Fruit fly (Drosophila melanogaster) whole organism, prepupa: Measurements from ENCODE around the gene CG9254.

Source experiments
- Blimp-1 ChIP-seq: fragments of 200-800 bp; sonication (Bioruptor generic); optimal IDR thresholded peaks from 3 replicates; lab custom pipeline; 2017; ENCODE audit warnings: missing biosample characterization, missing genetic modification characterization, mild to moderate bottlenecking, moderate library complexity, missing genetic modification reagents
- CG10631 ChIP-seq: fragments of 200-800 bp; sonication (Bioruptor generic); optimal IDR thresholded peaks from 2 replicates; lab custom pipeline; 2016; ENCODE audit warnings: missing biosample characterization, missing genetic modification characterization
- CG11762 ChIP-seq: fragments of 200-800 bp; sonication (Bioruptor generic); optimal IDR thresholded peaks from 3 replicates; lab custom pipeline; 2016; ENCODE audit warnings: missing biosample characterization, missing genetic modification characterization; ENCODE audit not compliant: insufficient read depth
- CG11902 ChIP-seq: fragments of 200-800 bp; sonication (Bioruptor generic); optimal IDR thresholded peaks from 3 replicates; lab custom pipeline; 2016; ENCODE audit warnings: missing biosample characterization, missing genetic modification characterization
- CG15336 ChIP-seq: fragments of 200-800 bp; sonication (Bioruptor generic); IDR thresholded peaks from 2 replicates; pipeline ENCODE4 v1.3.6; 2022; ENCODE audit warnings: missing biosample characterization, missing genetic modification characterization
- CG1621 ChIP-seq: fragments of 200-800 bp; sonication (Bioruptor generic); optimal IDR thresholded peaks from 3 replicates; lab custom pipeline; 2018; ENCODE audit warnings: missing biosample characterization, mild to moderate bottlenecking, missing genetic modification characterization
- CG16779 ChIP-seq: fragments of 200-800 bp; sonication (Bioruptor generic); optimal IDR thresholded peaks from 3 replicates; lab custom pipeline; 2017; ENCODE audit warnings: missing biosample characterization, mild to moderate bottlenecking, missing genetic modification characterization
- CG3032 ChIP-seq: fragments of 200-800 bp; optimal IDR thresholded peaks from 2 replicates; lab custom pipeline; 2019; ENCODE audit warnings: missing biosample characterization, mild to moderate bottlenecking, missing genetic modification characterization, moderate library complexity
- CG31627 ChIP-seq: fragments of 200-800 bp; sonication (Bioruptor generic); optimal IDR thresholded peaks from 3 replicates; lab custom pipeline; 2016; ENCODE audit warnings: missing biosample characterization, missing genetic modification characterization
- CG32006 ChIP-seq: fragments of 200-800 bp; sonication (Bioruptor generic); optimal IDR thresholded peaks from 3 replicates; lab custom pipeline; 2017; ENCODE audit warnings: missing biosample characterization, mild to moderate bottlenecking, missing genetic modification characterization
- CG34406 ChIP-seq: fragments of 200-800 bp; sonication (Bioruptor generic); optimal IDR thresholded peaks from 3 replicates; lab custom pipeline; 2016; ENCODE audit warnings: missing biosample characterization, missing genetic modification characterization
- CG3919 ChIP-seq: fragments of 200-800 bp; sonication (Bioruptor generic); optimal IDR thresholded peaks from 3 replicates; lab custom pipeline; 2016; ENCODE audit warnings: missing biosample characterization, missing genetic modification characterization
- CG4318 ChIP-seq: fragments of 200-800 bp; sonication (Bioruptor generic); optimal IDR thresholded peaks from 3 replicates; lab custom pipeline; 2017; ENCODE audit warnings: missing biosample characterization, mild to moderate bottlenecking, missing genetic modification characterization
- CG6163 ChIP-seq: fragments of 200-800 bp; sonication (Bioruptor generic); IDR thresholded peaks from 3 replicates; pipeline ENCODE4 v1.3.6; 2022; ENCODE audit warnings: missing biosample characterization, missing genetic modification characterization
- CG6276 ChIP-seq: fragments of 200-800 bp; sonication (Bioruptor generic); optimal IDR thresholded peaks from 2 replicates; lab custom pipeline; 2017; ENCODE audit warnings: missing biosample characterization, mild to moderate bottlenecking, missing genetic modification characterization
- CG6854 ChIP-seq: fragments of 200-800 bp; sonication (Bioruptor generic); optimal IDR thresholded peaks from 2 replicates; lab custom pipeline; 2017; ENCODE audit warnings: missing biosample characterization, mild to moderate bottlenecking, missing genetic modification characterization
- CG7368 ChIP-seq: fragments of 200-800 bp; sonication (Bioruptor generic); optimal IDR thresholded peaks from 3 replicates; lab custom pipeline; 2016; ENCODE audit warnings: missing biosample characterization, missing genetic modification characterization
- CG8319 ChIP-seq: fragments of 200-800 bp; sonication (Bioruptor generic); optimal IDR thresholded peaks from 3 replicates; lab custom pipeline; 2016; ENCODE audit warnings: missing biosample characterization, missing genetic modification characterization
- CG8632 ChIP-seq: fragments of 200-800 bp; sonication (Bioruptor generic); optimal IDR thresholded peaks from 3 replicates; lab custom pipeline; 2016; ENCODE audit warnings: missing biosample characterization, missing genetic modification characterization
- CG9139 ChIP-seq: fragments of 200-800 bp; sonication (Bioruptor generic); optimal IDR thresholded peaks from 3 replicates; lab custom pipeline; 2017; ENCODE audit warnings: missing biosample characterization, mild to moderate bottlenecking, missing genetic modification characterization
- Eip75B ChIP-seq: fragments of 200-800 bp; sonication (Bioruptor generic); optimal IDR thresholded peaks from 3 replicates; lab custom pipeline; 2016; ENCODE audit warnings: missing biosample characterization, missing genetic modification characterization
- Eip93F ChIP-seq: fragments of 200-800 bp; sonication (Bioruptor generic); optimal IDR thresholded peaks from 2 replicates; lab custom pipeline; 2016; ENCODE audit warnings: missing biosample characterization, mild to moderate bottlenecking, missing genetic modification characterization
- Gug ChIP-seq: fragments of 200-800 bp; sonication (Bioruptor generic); IDR thresholded peaks from 2 replicates; pipeline ENCODE4 v1.3.6; 2022; ENCODE audit warnings: missing biosample characterization, missing genetic modification characterization
- Hr4 ChIP-seq: fragments of 200-800 bp; sonication (Bioruptor generic); optimal IDR thresholded peaks from 3 replicates; lab custom pipeline; 2016; ENCODE audit warnings: missing biosample characterization, missing genetic modification characterization
- Lpt ChIP-seq: fragments of 200-800 bp; sonication (Bioruptor generic); optimal IDR thresholded peaks from 3 replicates; lab custom pipeline; 2016; ENCODE audit warnings: missing biosample characterization, missing genetic modification characterization
- OdsH ChIP-seq: fragments of 200-800 bp; sonication (Bioruptor generic); optimal IDR thresholded peaks from 3 replicates; lab custom pipeline; 2016; ENCODE audit warnings: missing biosample characterization, missing genetic modification characterization
- Sox14 ChIP-seq: fragments of 200-800 bp; sonication (Bioruptor generic); optimal IDR thresholded peaks from 3 replicates; lab custom pipeline; 2016; ENCODE audit warnings: missing biosample characterization, missing genetic modification characterization
- achi ChIP-seq: fragments of 200-800 bp; sonication (Bioruptor generic); optimal IDR thresholded peaks from 3 replicates; lab custom pipeline; 2016; ENCODE audit warnings: missing biosample characterization, missing genetic modification characterization
- acj6 ChIP-seq: fragments of 200-800 bp; sonication (Bioruptor generic); optimal IDR thresholded peaks from 3 replicates; lab custom pipeline; 2016; ENCODE audit warnings: missing biosample characterization, missing genetic modification characterization
- cyc ChIP-seq: fragments of 200-800 bp; sonication (Bioruptor generic); optimal IDR thresholded peaks from 3 replicates; lab custom pipeline; 2016; ENCODE audit warnings: missing biosample characterization, missing genetic modification characterization
- dsx ChIP-seq: fragments of 200-800 bp; optimal IDR thresholded peaks from 3 replicates; lab custom pipeline; 2019; ENCODE audit warnings: missing biosample characterization, mild to moderate bottlenecking, missing genetic modification characterization, moderate library complexity; ENCODE audit not compliant: poor library complexity, severe bottlenecking
- esn ChIP-seq: fragments of 200-800 bp; sonication (Bioruptor generic); optimal IDR thresholded peaks from 2 replicates; lab custom pipeline; 2016; ENCODE audit warnings: missing biosample characterization, mild to moderate bottlenecking, missing genetic modification characterization, moderate library complexity
- fd59A ChIP-seq: fragments of 200-800 bp; sonication (Bioruptor generic); optimal IDR thresholded peaks from 2 replicates; lab custom pipeline; 2017; ENCODE audit warnings: missing biosample characterization, mild to moderate bottlenecking, missing genetic modification characterization, missing genetic modification reagents
- fd85E ChIP-seq: fragments of 200-800 bp; sonication (Bioruptor generic); optimal IDR thresholded peaks from 3 replicates; lab custom pipeline; 2016; ENCODE audit warnings: missing biosample characterization, missing genetic modification characterization
- fkh ChIP-seq: fragments of 200-800 bp; sonication (Bioruptor generic); optimal IDR thresholded peaks from 3 replicates; lab custom pipeline; 2017; ENCODE audit warnings: missing biosample characterization, mild to moderate bottlenecking, missing genetic modification characterization, moderate library complexity
- net ChIP-seq: fragments of 200-800 bp; sonication (Bioruptor generic); optimal IDR thresholded peaks from 3 replicates; lab custom pipeline; 2016; ENCODE audit warnings: missing biosample characterization, missing genetic modification characterization
- pdm3 ChIP-seq: fragments of 200-800 bp; sonication (Bioruptor generic); optimal IDR thresholded peaks from 3 replicates; lab custom pipeline; 2016; ENCODE audit warnings: missing biosample characterization, missing genetic modification characterization
- spab ChIP-seq: fragments of 200-800 bp; sonication (Bioruptor generic); optimal IDR thresholded peaks from 2 replicates; lab custom pipeline; 2017; ENCODE audit warnings: missing biosample characterization, mild to moderate bottlenecking, missing genetic modification characterization, missing genetic modification reagents
- ss ChIP-seq, 2 experiments: fragments of 200-800 bp; sonication (Bioruptor generic); optimal IDR thresholded peaks; 2 replicates in 1 of 2; 3 replicates in 1 of 2; lab custom pipeline; 2017 to 2018; ENCODE audit warnings: mild to moderate bottlenecking in 2 of 2, missing biosample characterization in 2 of 2, missing genetic modification characterization in 2 of 2, moderate library complexity in 1 of 2
- svp ChIP-seq: fragments of 200-800 bp; sonication (Bioruptor generic); peaks from one replicate; lab custom pipeline; 2016; ENCODE audit warnings: missing biosample characterization, missing genetic modification characterization
- topi ChIP-seq: fragments of 200-800 bp; sonication (Bioruptor generic); optimal IDR thresholded peaks from 3 replicates; lab custom pipeline; 2016; ENCODE audit warnings: missing biosample characterization, missing genetic modification characterization
- vri ChIP-seq: fragments of 200-800 bp; sonication (Bioruptor generic); optimal IDR thresholded peaks from 3 replicates; lab custom pipeline; 2016; ENCODE audit warnings: missing biosample characterization, mild to moderate bottlenecking, missing genetic modification characterization

CG9254 gene

DNA sequence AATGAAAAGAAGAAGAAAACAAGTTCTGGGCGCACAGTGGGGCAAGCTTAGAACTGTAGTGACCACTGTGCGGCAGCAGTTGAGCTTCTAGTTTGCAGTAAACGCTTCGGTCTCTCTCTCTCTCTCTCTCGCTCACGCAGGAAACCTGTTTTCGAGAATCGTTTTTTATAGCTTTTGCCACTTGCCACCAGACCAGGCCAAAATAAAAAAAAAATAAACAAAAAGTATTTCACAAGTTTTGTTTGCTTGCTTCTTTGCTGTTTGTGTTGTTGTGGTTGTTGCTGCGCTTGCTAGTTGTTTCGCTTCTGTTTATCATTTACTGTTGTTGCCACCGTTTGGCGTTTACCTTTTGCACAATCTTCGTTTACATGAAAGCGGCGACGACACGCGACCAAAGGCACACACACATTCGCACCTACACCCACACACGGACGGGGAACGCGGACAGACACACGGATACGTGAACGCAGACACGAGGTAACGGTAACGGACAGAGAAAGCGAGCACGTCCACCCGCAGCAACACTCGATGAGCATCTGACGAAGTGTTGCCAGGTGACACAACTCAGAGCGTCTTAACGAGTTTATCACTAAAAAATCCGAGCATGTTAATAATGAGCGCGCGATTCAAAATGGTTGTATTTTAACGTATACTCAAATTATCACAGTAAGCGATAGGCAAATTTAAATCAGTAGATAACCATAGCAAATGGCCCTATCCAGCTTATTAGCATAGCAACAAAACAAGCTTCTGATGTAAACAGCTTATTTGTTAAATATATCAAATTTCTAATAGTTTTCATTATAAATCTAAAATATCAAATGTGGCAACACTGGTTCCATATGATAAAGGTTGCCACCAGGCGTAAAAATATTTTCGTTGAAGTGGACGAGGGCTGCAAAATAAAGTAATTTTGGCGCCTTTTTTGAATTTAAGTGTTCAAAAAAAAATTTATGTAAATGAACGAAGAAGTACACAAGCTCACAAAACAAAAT lies 47.9 kb downstream of the CG9254 start, which contains the start of gene B4 (continued):
- no peak for TF ChIP-seq CG11762
- TF ChIP-seq Sox14 (GFP tag; lab: Kevin White, UChicago) = no peak
- TF ChIP-seq CG32006 (GFP tag; lab: Kevin White, UChicago) = peak; percentile 22
- TF ChIP-seq Eip93F (GFP tag; lab: Kevin White, UChicago) = peak; percentile 7
- TF ChIP-seq fkh (GFP tag; lab: Kevin White, UChicago) = peak; percentile 92
- no peak for TF ChIP-seq CG4318 (GFP tag; lab: Kevin White, UChicago)
- peak; percentile 54 for TF ChIP-seq spab (GFP tag; lab: Kevin White, UChicago)
- peak; percentile 8; the same call in 1 of the 2 replicates for TF ChIP-seq Gug
- no peak for TF ChIP-seq CG8319 (GFP tag; lab: Kevin White, UChicago)
- TF ChIP-seq svp (GFP tag; lab: Kevin White, UChicago) = peak; percentile 55
- TF ChIP-seq acj6 (GFP tag; lab: Kevin White, UChicago) = peak; percentile 7
- TF ChIP-seq fd85E (GFP tag; lab: Kevin White, UChicago) = no peak
- peak; percentile 57; the same call in 2 of the 3 replicates for TF ChIP-seq CG6163
- peak; percentile 60 for TF ChIP-seq CG16779 (tag; lab: Kevin White, UChicago)
- peak; percentile 86 to 92 for TF ChIP-seq ss (GFP tag; optimal IDR thresholded peaks at IDR 0.05; lab: Kevin White, UChicago)
- TF ChIP-seq pdm3 (GFP tag; lab: Kevin White, UChicago) = no peak
- peak; percentile 8 for TF ChIP-seq Blimp-1 (GFP tag; lab: Kevin White, UChicago)

- peak; percentile 81 for TF ChIP-seq CG3032 (tag; lab: Kevin White, UChicago)
- peak; percentile 48 for TF ChIP-seq Blimp-1 (GFP tag; lab: Kevin White, UChicago)
- peak; percentile 45 for TF ChIP-seq CG7368 (GFP tag; lab: Kevin White, UChicago)
- no peak for TF ChIP-seq CG15336 (GFP tag; lab: Robert Waterston, UW)
- TF ChIP-seq net (GFP tag; lab: Kevin White, UChicago) = peak; percentile 55
- TF ChIP-seq CG6163 = no peak; the same call in 2 of the 3 replicates
- peak; percentile 95 for TF ChIP-seq CG11902 (GFP tag; lab: Kevin White, UChicago)
- TF ChIP-seq CG8632 (GFP tag; lab: Kevin White, UChicago) = peak; percentile 64
- TF ChIP-seq CG6854 (GFP tag; lab: Kevin White, UChicago) = peak; percentile 44
- TF ChIP-seq Eip93F (GFP tag; lab: Kevin White, UChicago) = no peak
- peak; percentile 55 for TF ChIP-seq CG9139 (GFP tag; lab: Kevin White, UChicago)
- peak; percentile 86 for TF ChIP-seq topi
- peak; percentile 82 for TF ChIP-seq CG32006 (GFP tag; lab: Kevin White, UChicago)
- peak; percentile 85 for TF ChIP-seq spab (GFP tag; lab: Kevin White, UChicago)
- TF ChIP-seq ss (GFP tag; optimal IDR thresholded peaks at IDR 0.05; lab: Kevin White, UChicago) = peak; percentile 54 to 72
- peak; percentile 87 for TF ChIP-seq esn (GFP tag; lab: Kevin White, UChicago)
- TF ChIP-seq CG3919 (GFP tag; lab: Kevin White, UChicago) = peak; percentile 82
- TF ChIP-seq OdsH (GFP tag; lab: Kevin White, UChicago) = peak; percentile 84
- peak; percentile 41 for TF ChIP-seq CG16779 (tag; lab: Kevin White, UChicago)
- peak; percentile 85 for TF ChIP-seq cyc
- TF ChIP-seq Eip75B = peak; percentile 85
- TF ChIP-seq CG10631 (GFP tag; lab: Kevin White, UChicago) = peak; percentile 86
- TF ChIP-seq CG34406 (GFP tag; lab: Kevin White, UChicago) = peak; percentile 64
- peak; percentile 78 for TF ChIP-seq pdm3 (GFP tag; lab: Kevin White, UChicago)
- peak; percentile 16 for TF ChIP-seq CG1621
- peak; percentile 80 for TF ChIP-seq Hr4 (GFP tag; lab: Kevin White, UChicago)
- TF ChIP-seq achi (GFP tag; lab: Kevin White, UChicago) = peak; percentile 80
- TF ChIP-seq dsx = peak; percentile 52
- TF ChIP-seq fd59A (GFP tag; lab: Kevin White, UChicago) = peak; percentile 82
- peak; percentile 84 for TF ChIP-seq CG31627 (GFP tag; lab: Kevin White, UChicago)
- TF ChIP-seq Lpt (GFP tag; lab: Kevin White, UChicago) = no peak
- peak; percentile 65 for TF ChIP-seq CG6276 (GFP tag; lab: Kevin White, UChicago)
- peak; percentile 41 for TF ChIP-seq vri (GFP tag; lab: Kevin White, UChicago)
- TF ChIP-seq fkh (GFP tag; lab: Kevin White, UChicago) = no peak
- TF ChIP-seq CG11762 = peak; percentile 64
These were observed 49.0 kb downstream of the CG9254 start for dm6 chr2L:13547738-13548726.
